Worm (Caenorhabditis elegans) whole organism, young adult: ENCODE measurements around the gene ttr-49.
"Not testable (repeated sequence)": the region's sequence is repeated elsewhere in the genome, so short reads cannot be mapped to it uniquely, and the experiment has no call there.

ENCODE experiments used
- atf-7 ChIP-seq: sonication (generic microtip); optimal IDR thresholded peaks from 2 replicates; lab custom pipeline; 2017; ENCODE audit warnings: mild to moderate bottlenecking, missing genetic modification characterization, missing compliant biosample characterization
- attf-3 ChIP-seq: fragments of 200-800 bp; sonication (Bioruptor generic); conservative IDR thresholded peaks from 2 replicates; pipeline ENCODE4 v1.3.6; 2022; ENCODE audit warnings: missing genetic modification reagents, missing genetic modification characterization, missing compliant biosample characterization
- dpl-1 ChIP-seq: fragments of 150-350 bp; optimal IDR thresholded peaks from 2 replicates; lab custom pipeline; 2014; ENCODE audit warnings: missing biosample characterization, missing genetic modification reagents, missing genetic modification characterization
- madf-8 ChIP-seq: fragments of 200-800 bp; sonication (Bioruptor generic); conservative IDR thresholded peaks from 2 replicates; pipeline ENCODE4 v1.3.6; 2022; ENCODE audit warnings: missing genetic modification reagents, missing genetic modification characterization, missing compliant biosample characterization
- pha-4 ChIP-seq: fragments of 150-350 bp; sonication (generic microtip); optimal IDR thresholded peaks from 2 replicates; lab custom pipeline; 2014; ENCODE audit warnings: missing biosample characterization, missing genetic modification reagents, missing genetic modification characterization
- snpc-4 ChIP-seq, 5 experiments: fragments of 150-350 bp in 1 of 5; sonication (generic microtip) in 4 of 5; optimal IDR thresholded peaks; 2 replicates each; lab custom pipeline; 2014 to 2018; ENCODE audit warnings: missing genetic modification characterization in 5 of 5, missing biosample characterization in 3 of 5, antibody characterized with exemption in 2 of 5, mild to moderate bottlenecking in 2 of 5, missing compliant biosample characterization in 2 of 5, missing genotype in 2 of 5, moderate library complexity in 2 of 5, missing genetic modification reagents in 1 of 5

DNA sequence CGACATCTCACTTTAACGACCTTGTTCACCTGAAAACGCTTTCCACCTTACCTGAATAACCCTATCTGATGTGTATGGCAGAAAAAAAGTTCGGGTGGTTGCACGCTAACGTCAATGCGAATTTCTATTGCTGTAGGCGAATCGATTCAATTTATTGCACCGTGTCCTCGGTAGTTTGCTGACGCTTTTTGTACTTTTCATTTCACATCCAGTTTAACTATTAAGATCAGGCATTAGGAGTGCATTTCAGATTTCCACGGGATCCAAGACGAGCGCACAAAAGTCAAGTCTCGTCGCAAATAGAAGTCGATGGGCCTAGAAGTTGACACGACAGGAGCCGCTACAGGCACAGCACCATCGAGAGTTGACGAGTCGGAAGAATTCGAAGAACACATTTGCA, 14.0 kb downstream of the ttr-49 start:
- TF ChIP-seq madf-8 (GFP tag; lab: Robert Waterston, UW); pha-4 (tag; lab: Kevin White, UChicago); atf-7; dpl-1; snpc-4 (GFP tag; optimal IDR thresholded peaks at IDR 0.05; lab: Kevin White, UChicago); snpc-4 (tag; optimal IDR thresholded peaks at IDR 0.05; lab: Kevin White, UChicago): not testable (repeated sequence)
- peak; percentile 42; the same call in 1 of the 2 replicates for TF ChIP-seq attf-3
